Fruit fly (Drosophila melanogaster) whole organism, embryonic: Measurements from ENCODE around the gene kdn.

Source experiments
- Blimp-1 ChIP-seq: fragments of 200-800 bp; sonication (Bioruptor generic); optimal IDR thresholded peaks from 3 replicates; lab custom pipeline; 2018; ENCODE audit warnings: missing biosample characterization, missing genetic modification characterization, mild to moderate bottlenecking, moderate library complexity, missing genetic modification reagents
- CG10267 ChIP-seq: fragments of 200-800 bp; sonication (Bioruptor generic); optimal IDR thresholded peaks from 2 replicates; lab custom pipeline; 2018; ENCODE audit warnings: missing biosample characterization, mild to moderate bottlenecking, missing genetic modification characterization, moderate library complexity
- CG10431 ChIP-seq: fragments of 200-800 bp; sonication (Bioruptor generic); optimal IDR thresholded peaks from 3 replicates; lab custom pipeline; 2018; ENCODE audit warnings: missing biosample characterization, mild to moderate bottlenecking, missing genetic modification characterization
- CG10979 ChIP-seq: fragments of 200-800 bp; sonication (Bioruptor generic); optimal IDR thresholded peaks from 2 replicates; lab custom pipeline; 2018; ENCODE audit warnings: missing biosample characterization, mild to moderate bottlenecking, missing genetic modification characterization, moderate library complexity
- CG11247 ChIP-seq: fragments of 200-800 bp; sonication (Bioruptor generic); IDR thresholded peaks from 2 replicates; pipeline ENCODE4 v1.3.6; 2022; ENCODE audit warnings: missing biosample characterization, missing genetic modification characterization
- CG11560 ChIP-seq: fragments of 200-800 bp; sonication (Bioruptor generic); IDR thresholded peaks from 3 replicates; pipeline ENCODE4 v1.3.6; 2022; ENCODE audit warnings: missing biosample characterization, missing genetic modification characterization
- CG13287 ChIP-seq: fragments of 200-800 bp; sonication (Bioruptor generic); IDR thresholded peaks from 2 replicates; pipeline ENCODE4 v1.3.6; 2022; ENCODE audit warnings: missing biosample characterization, missing genetic modification characterization; ENCODE audit not compliant: partially characterized antibody
- CG14014 ChIP-seq: fragments of 200-800 bp; sonication (Bioruptor generic); IDR thresholded peaks from 2 replicates; pipeline ENCODE4 v1.3.6; 2022; ENCODE audit warnings: missing biosample characterization, missing genetic modification characterization
- CG15011 ChIP-seq: fragments of 200-800 bp; sonication (Bioruptor generic); optimal IDR thresholded peaks from 3 replicates; lab custom pipeline; 2018; ENCODE audit warnings: missing biosample characterization, mild to moderate bottlenecking, missing genetic modification characterization
- CG16863 ChIP-seq: fragments of 200-800 bp; sonication (Bioruptor generic); optimal IDR thresholded peaks from 3 replicates; lab custom pipeline; 2016; ENCODE audit warnings: missing biosample characterization, missing genetic modification characterization
- CG3065 ChIP-seq: fragments of 200-800 bp; sonication (Bioruptor generic); optimal IDR thresholded peaks from 2 replicates; lab custom pipeline; 2016; ENCODE audit warnings: missing biosample characterization, missing genetic modification characterization
- CG31441 ChIP-seq: fragments of 200-800 bp; sonication (Bioruptor generic); IDR thresholded peaks from 2 replicates; pipeline ENCODE4 v1.3.6; 2022; ENCODE audit warnings: missing biosample characterization, missing genetic modification characterization
- CG3407 ChIP-seq: fragments of 200-800 bp; sonication (Bioruptor generic); optimal IDR thresholded peaks from 2 replicates; lab custom pipeline; 2018; ENCODE audit warnings: missing biosample characterization, mild to moderate bottlenecking, missing genetic modification characterization
- CG4707 ChIP-seq: fragments of 200-800 bp; sonication (Bioruptor generic); optimal IDR thresholded peaks from 2 replicates; lab custom pipeline; 2018; ENCODE audit warnings: missing biosample characterization, mild to moderate bottlenecking, missing genetic modification characterization, moderate library complexity
- D19B ChIP-seq: fragments of 200-800 bp; sonication (Bioruptor generic); optimal IDR thresholded peaks from 2 replicates; lab custom pipeline; 2017; ENCODE audit warnings: missing biosample characterization, mild to moderate bottlenecking, missing genetic modification characterization
- Deaf1 ChIP-seq: fragments of 200-800 bp; optimal IDR thresholded peaks from 3 replicates; lab custom pipeline; 2019; ENCODE audit warnings: missing biosample characterization, mild to moderate bottlenecking, missing genetic modification characterization, moderate library complexity
- Ets65A ChIP-seq: fragments of 200-800 bp; sonication (Bioruptor generic); peaks from one replicate; lab custom pipeline; 2016; ENCODE audit warnings: missing biosample characterization, missing genetic modification characterization
- Fer2 ChIP-seq: fragments of 200-800 bp; sonication (Bioruptor generic); optimal IDR thresholded peaks from 2 replicates; lab custom pipeline; 2018; ENCODE audit warnings: missing biosample characterization, mild to moderate bottlenecking, missing genetic modification characterization, moderate library complexity
- HHEX ChIP-seq: fragments of 200-800 bp; sonication (Bioruptor generic); optimal IDR thresholded peaks from 3 replicates; lab custom pipeline; 2017; ENCODE audit warnings: missing biosample characterization, mild to moderate bottlenecking, missing genetic modification characterization, missing genetic modification reagents
- HLH4C ChIP-seq: fragments of 200-800 bp; sonication (Bioruptor generic); IDR thresholded peaks from 3 replicates; pipeline ENCODE4 v1.3.6; 2022; ENCODE audit warnings: missing biosample characterization, missing genetic modification characterization; ENCODE audit not compliant: partially characterized antibody
- Hr78 ChIP-seq, 2 experiments: fragments of 200-800 bp in 1 of 2; fragments of >200 bp in 1 of 2; sonication (Bioruptor generic) in 1 of 2; optimal IDR thresholded peaks; 2 replicates each; lab custom pipeline; 2017 to 2019; ENCODE audit warnings: missing biosample characterization in 2 of 2, missing genetic modification characterization in 2 of 2, mild to moderate bottlenecking in 1 of 2, moderate library complexity in 1 of 2
- Mrtf ChIP-seq: fragments of 200-800 bp; sonication (Bioruptor generic); IDR thresholded peaks from 3 replicates; pipeline ENCODE4 v1.3.6; 2022; ENCODE audit warnings: missing biosample characterization, missing genetic modification characterization
- Oaz ChIP-seq: fragments of 200-800 bp; sonication (Bioruptor generic); IDR thresholded peaks from 2 replicates; pipeline ENCODE4 v1.3.6; 2022; ENCODE audit warnings: missing biosample characterization, missing genetic modification characterization
- Opbp ChIP-seq: fragments of 200-800 bp; sonication (Bioruptor generic); IDR thresholded peaks from 3 replicates; pipeline ENCODE4 v1.3.6; 2022; ENCODE audit warnings: missing biosample characterization, missing genetic modification characterization; ENCODE audit not compliant: partially characterized antibody
- Six4 ChIP-seq: fragments of 200-800 bp; sonication (Bioruptor generic); optimal IDR thresholded peaks from 2 replicates; lab custom pipeline; 2016; ENCODE audit warnings: missing biosample characterization, missing genetic modification characterization
- Sox102F ChIP-seq: fragments of 200-800 bp; sonication (Bioruptor generic); optimal IDR thresholded peaks from 2 replicates; lab custom pipeline; 2018; ENCODE audit warnings: missing biosample characterization, mild to moderate bottlenecking, missing genetic modification characterization, moderate library complexity
- Sry-β ChIP-seq: fragments of 200-800 bp; sonication (Bioruptor generic); optimal IDR thresholded peaks from 2 replicates; lab custom pipeline; 2018; ENCODE audit warnings: missing biosample characterization, mild to moderate bottlenecking, missing genetic modification characterization, moderate library complexity
- Trl ChIP-seq, 3 experiments: fragments of >200 bp in 2 of 3; fragments of 200-800 bp in 1 of 3; sonication (Bioruptor generic) in 1 of 3; optimal IDR thresholded peaks; 2 replicates in 1 of 3; 3 replicates in 2 of 3; lab custom pipeline; 2016 to 2017; ENCODE audit warnings: missing biosample characterization in 1 of 3, missing genetic modification characterization in 1 of 3
- ash1 ChIP-seq: fragments of 200-800 bp; sonication (Bioruptor generic); optimal IDR thresholded peaks from 2 replicates; lab custom pipeline; 2018; ENCODE audit warnings: missing biosample characterization, mild to moderate bottlenecking, missing genetic modification characterization
- corto ChIP-seq: fragments of 200-800 bp; sonication (Bioruptor generic); optimal IDR thresholded peaks from 2 replicates; lab custom pipeline; 2016; ENCODE audit warnings: missing biosample characterization, mild to moderate bottlenecking, missing genetic modification characterization, moderate library complexity
- crol ChIP-seq: fragments of 200-800 bp; sonication (Bioruptor generic); IDR thresholded peaks from 2 replicates; pipeline ENCODE4 v1.3.6; 2022; ENCODE audit warnings: missing biosample characterization, missing genetic modification characterization
- dan ChIP-seq: fragments of 200-800 bp; sonication (Bioruptor generic); IDR thresholded peaks from 2 replicates; pipeline ENCODE4 v1.3.6; 2022; ENCODE audit warnings: missing biosample characterization, missing genetic modification characterization
- disco-r ChIP-seq: fragments of 200-800 bp; sonication (Bioruptor generic); optimal IDR thresholded peaks from 2 replicates; lab custom pipeline; 2016; ENCODE audit warnings: missing biosample characterization, missing genetic modification characterization
- gro ChIP-seq: fragments of 200-800 bp; sonication (Bioruptor generic); optimal IDR thresholded peaks from 2 replicates; lab custom pipeline; 2016; ENCODE audit warnings: missing biosample characterization, missing genetic modification characterization
- inv ChIP-seq: fragments of 200-800 bp; sonication (Bioruptor generic); IDR thresholded peaks from 2 replicates; pipeline ENCODE4 v1.3.6; 2022; ENCODE audit warnings: missing biosample characterization, missing genetic modification characterization; ENCODE audit not compliant: partially characterized antibody
- lbe ChIP-seq: fragments of 200-800 bp; sonication (Bioruptor generic); optimal IDR thresholded peaks from 2 replicates; lab custom pipeline; 2016; ENCODE audit warnings: missing biosample characterization, mild to moderate bottlenecking, missing genetic modification characterization
- nom ChIP-seq: fragments of 200-800 bp; sonication (Bioruptor generic); optimal IDR thresholded peaks from 2 replicates; lab custom pipeline; 2017; ENCODE audit warnings: missing biosample characterization, missing genetic modification characterization, mild to moderate bottlenecking, moderate library complexity, missing genetic modification reagents
- oc ChIP-seq: fragments of 200-800 bp; sonication (Bioruptor generic); optimal IDR thresholded peaks from 2 replicates; lab custom pipeline; 2018; ENCODE audit warnings: missing biosample characterization, mild to moderate bottlenecking, missing genetic modification characterization, moderate library complexity
- pzg ChIP-seq: fragments of 200-800 bp; sonication (Bioruptor generic); optimal IDR thresholded peaks from 3 replicates; lab custom pipeline; 2018; ENCODE audit warnings: missing biosample characterization, mild to moderate bottlenecking, missing genetic modification characterization, moderate library complexity
- row ChIP-seq: fragments of 200-800 bp; sonication (Bioruptor generic); IDR thresholded peaks from 3 replicates; pipeline ENCODE4 v1.3.6; 2022; ENCODE audit warnings: missing biosample characterization, missing genetic modification characterization
- sens ChIP-seq: fragments of 200-800 bp; sonication (Bioruptor generic); peaks from one replicate; lab custom pipeline; 2016; ENCODE audit warnings: missing biosample characterization, missing genetic modification characterization
- shn ChIP-seq: fragments of 200-800 bp; sonication (Bioruptor generic); optimal IDR thresholded peaks from 3 replicates; lab custom pipeline; 2016; ENCODE audit warnings: missing biosample characterization, missing genetic modification characterization
- trh ChIP-seq: fragments of 200-800 bp; sonication (Bioruptor generic); optimal IDR thresholded peaks from 2 replicates; lab custom pipeline; 2016; ENCODE audit warnings: missing biosample characterization, missing genetic modification characterization
- tx ChIP-seq: fragments of 200-800 bp; sonication (Bioruptor generic); optimal IDR thresholded peaks from 2 replicates; lab custom pipeline; 2016; ENCODE audit warnings: missing biosample characterization, missing genetic modification characterization
- unc-4 ChIP-seq: fragments of 200-800 bp; sonication (Bioruptor generic); IDR thresholded peaks from 2 replicates; pipeline ENCODE4 v1.3.6; 2022; ENCODE audit warnings: missing biosample characterization, missing genetic modification characterization; ENCODE audit not compliant: partially characterized antibody

kdn gene

dm6 chrX:6341678-6342077 lies 8.8 kb upstream of the kdn start:
- peak; percentile 25 for TF ChIP-seq sens (GFP tag; lab: Kevin White, UChicago)
- peak in 1 of 2 experiments; percentile 7 for TF ChIP-seq Hr78 (GFP tag; optimal IDR thresholded peaks at IDR 0.05; lab: Kevin White, UChicago)
- peak; percentile 59; the same call in 1 of the 2 replicates for TF ChIP-seq crol
- peak; percentile 6 for TF ChIP-seq Blimp-1 (GFP tag; lab: Kevin White, UChicago)
- TF ChIP-seq CG3065 (GFP tag; lab: Kevin White, UChicago), result no peak
- peak in 1 of 2 experiments; percentile 25 for TF ChIP-seq Trl (optimal IDR thresholded peaks at IDR 0.05; lab: Kevin White, UChicago)
- TF ChIP-seq Trl (GFP tag; optimal IDR thresholded peaks at IDR 0.05; lab: Kevin White, UChicago), result no peak
- peak; percentile 7 for TF ChIP-seq nom
- TF ChIP-seq oc (tag; lab: Kevin White, UChicago), result peak; percentile 5
- TF ChIP-seq Mrtf (GFP tag; lab: Robert Waterston, UW), result no peak
- TF ChIP-seq, all 482 proteins: peak for 7

dm6 chrX:6343323-6343722 lies 7.1 kb upstream of the kdn start:
- TF ChIP-seq Ets65A (peak; percentile 15), row (0 out of 3 replicates have a peak, but pooled peaks have one; percentile 16), corto (GFP tag; lab: Kevin White, UChicago) (peak; percentile 18), Six4 (no peak), lbe (peak; percentile 60), D19B (GFP tag; lab: Kevin White, UChicago) (peak; percentile 39), CG16863 (GFP tag; lab: Kevin White, UChicago) (no peak)

dm6 chrX:6343786-6344537 lies 6.5 kb upstream of the kdn start:
- TF ChIP-seq shn, result no peak
- TF ChIP-seq CG15011, result no peak
- no peak for TF ChIP-seq CG11560 (tag; lab: Robert Waterston, UW)
- no peak for TF ChIP-seq CG14014 (GFP tag; lab: Robert Waterston, UW)
- TF ChIP-seq Sox102F (GFP tag; lab: Kevin White, UChicago), result peak; percentile 63
- TF ChIP-seq HLH4C (GFP tag; lab: Robert Waterston, UW), result peak; percentile 25; the same call in 1 of the 3 replicates
- TF ChIP-seq Fer2 (tag; lab: Kevin White, UChicago), result no peak
- TF ChIP-seq CG3407, result peak; percentile 51
- no peak for TF ChIP-seq CG10267
- TF ChIP-seq CG3065 (GFP tag; lab: Kevin White, UChicago), result no peak
- TF ChIP-seq HHEX (GFP tag; lab: Kevin White, UChicago), result peak; percentile 3
- TF ChIP-seq CG10979, result peak; percentile 31
- TF ChIP-seq gro (GFP tag; lab: Kevin White, UChicago), result no peak
- no peak for TF ChIP-seq CG10431
- no peak for TF ChIP-seq disco-r (GFP tag; lab: Kevin White, UChicago)
- no peak for TF ChIP-seq CG11247 (GFP tag; lab: Robert Waterston, UW)
- TF ChIP-seq inv (GFP tag; lab: Robert Waterston, UW), result no peak
- TF ChIP-seq dan, result no peak
- TF ChIP-seq unc-4 (GFP tag; lab: Robert Waterston, UW), result no peak
- no peak for TF ChIP-seq ash1 (GFP tag; lab: Kevin White, UChicago)
- no peak for TF ChIP-seq Opbp (GFP tag; lab: Robert Waterston, UW)
- TF ChIP-seq pzg (GFP tag; lab: Kevin White, UChicago), result no peak
- no peak for TF ChIP-seq tx (GFP tag; lab: Kevin White, UChicago)
- no peak for TF ChIP-seq Deaf1 (tag; lab: Kevin White, UChicago)
- TF ChIP-seq CG31441 (GFP tag; lab: Robert Waterston, UW), result no peak
- TF ChIP-seq Sry-β (GFP tag; lab: Kevin White, UChicago), result no peak
- no peak for TF ChIP-seq CG4707 (GFP tag; lab: Kevin White, UChicago)
- TF ChIP-seq CG13287 (GFP tag; lab: Robert Waterston, UW), result no peak
- peak; percentile 83 for TF ChIP-seq corto (GFP tag; lab: Kevin White, UChicago)
- TF ChIP-seq trh (GFP tag; lab: Kevin White, UChicago), result no peak
- TF ChIP-seq Oaz (GFP tag; lab: Robert Waterston, UW), result no peak
